Worm (Caenorhabditis elegans) whole organism, young adult: ENCODE results near the gene C09G5.13.

ENCODE experiments used
- C06A6.2 ChIP-seq: fragments of 200-800 bp; sonication (Bioruptor generic); conservative IDR thresholded peaks from 2 replicates; pipeline ENCODE4 v1.3.6; 2022; ENCODE audit warnings: missing genetic modification characterization, missing compliant biosample characterization
- D2030.7 ChIP-seq: fragments of 200-800 bp; sonication (Bioruptor generic); IDR thresholded peaks from 2 replicates; pipeline ENCODE4 v1.3.6; 2022; ENCODE audit warnings: missing genetic modification reagents, missing genetic modification characterization, missing compliant biosample characterization
- F10E7.11 ChIP-seq: sonication (generic microtip); optimal IDR thresholded peaks from 2 replicates; lab custom pipeline; 2017; ENCODE audit warnings: mild to moderate bottlenecking, missing genetic modification characterization, moderate library complexity, missing compliant biosample characterization
- Y53F4B.3 ChIP-seq: fragments of 200-800 bp; sonication (Bioruptor generic); IDR thresholded peaks from 2 replicates; pipeline ENCODE4 v1.3.6; 2022; ENCODE audit warnings: missing genetic modification reagents, missing genetic modification characterization, missing compliant biosample characterization
- attf-3 ChIP-seq: fragments of 200-800 bp; sonication (Bioruptor generic); conservative IDR thresholded peaks from 2 replicates; pipeline ENCODE4 v1.3.6; 2022; ENCODE audit warnings: missing genetic modification reagents, missing genetic modification characterization, missing compliant biosample characterization
- dpff-1 ChIP-seq: sonication (generic microtip); optimal IDR thresholded peaks from 2 replicates; lab custom pipeline; 2017; ENCODE audit warnings: mild to moderate bottlenecking, missing genetic modification characterization, missing compliant biosample characterization
- hmg-1.2 ChIP-seq: fragments of 200-800 bp; sonication (Bioruptor generic); IDR thresholded peaks from 2 replicates; pipeline ENCODE4 v1.3.6; 2022; ENCODE audit warnings: missing genetic modification reagents, missing genetic modification characterization, missing compliant biosample characterization
- nhr-120 ChIP-seq: fragments of 200-800 bp; sonication (Bioruptor generic); IDR thresholded peaks from 2 replicates; pipeline ENCODE4 v1.3.6; 2022; ENCODE audit warnings: missing genetic modification characterization, missing compliant biosample characterization
- nhr-90 ChIP-seq: sonication (generic microtip); optimal IDR thresholded peaks from 2 replicates; lab custom pipeline; 2016; ENCODE audit warnings: missing genotype, mild to moderate bottlenecking, missing genetic modification characterization, missing compliant biosample characterization
- rec-8 ChIP-seq, 2 experiments: sonication (generic microtip); optimal IDR thresholded peaks; 2 replicates each; lab custom pipeline; 2016; ENCODE audit warnings: mild to moderate bottlenecking in 2 of 2, missing genetic modification characterization in 2 of 2, missing genetic modification reagents in 2 of 2, missing genotype in 2 of 2, missing biosample characterization in 1 of 2, missing compliant biosample characterization in 1 of 2, moderate library complexity in 1 of 2
- repo-1 ChIP-seq: sonication (generic microtip); optimal IDR thresholded peaks from 2 replicates; lab custom pipeline; 2017; ENCODE audit warnings: mild to moderate bottlenecking, missing genetic modification characterization, missing compliant biosample characterization
- sea-2 ChIP-seq: fragments of 200-800 bp; sonication (Bioruptor generic); IDR thresholded peaks from 2 replicates; pipeline ENCODE4 v1.3.6; 2022; ENCODE audit warnings: missing genetic modification characterization, missing compliant biosample characterization
- unc-130 ChIP-seq: sonication (generic microtip); optimal IDR thresholded peaks from 2 replicates; lab custom pipeline; 2016; ENCODE audit warnings: missing genetic modification reagents, missing genetic modification characterization, missing compliant biosample characterization
- ztf-6 ChIP-seq: fragments of 200-800 bp; sonication (Bioruptor generic); IDR thresholded peaks from 2 replicates; pipeline ENCODE4 v1.3.6; 2022; ENCODE audit warnings: missing genetic modification reagents, missing genetic modification characterization, missing compliant biosample characterization

DNA sequence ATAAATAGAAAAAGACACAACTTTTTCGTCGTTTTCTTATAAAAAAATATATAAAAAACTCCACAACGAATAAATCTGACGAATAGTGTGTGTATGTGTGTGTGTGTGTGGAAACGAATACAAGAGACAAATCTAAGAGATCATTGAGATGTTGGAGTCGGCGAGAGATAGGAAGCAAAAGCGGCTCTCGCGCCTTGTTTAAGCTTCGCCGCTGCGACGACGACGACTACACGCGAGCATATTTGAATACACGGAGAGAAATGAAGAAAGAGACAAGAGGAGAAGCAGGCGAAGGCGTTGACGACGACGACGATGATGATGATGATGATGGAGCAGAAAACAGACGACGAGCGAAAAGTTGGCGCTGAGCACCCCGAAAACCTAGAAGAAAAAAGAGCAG lies 27.6 kb downstream of the C09G5.13 start:
- TF ChIP-seq C06A6.2 (GFP tag; lab: Robert Waterston, UW), result no peak
- TF ChIP-seq attf-3 (GFP tag; lab: Robert Waterston, UW), result no peak
- no peak for TF ChIP-seq dpff-1 (tag; lab: Kevin White, UChicago)
- no peak for TF ChIP-seq rec-8 (tag; optimal IDR thresholded peaks at IDR 0.05; lab: Kevin White, UChicago)
- no peak for TF ChIP-seq repo-1
- no peak for TF ChIP-seq unc-130
- TF ChIP-seq D2030.7, result no peak
- no peak for TF ChIP-seq ztf-6 (GFP tag; lab: Robert Waterston, UW)
- no peak for TF ChIP-seq nhr-120 (GFP tag; lab: Robert Waterston, UW)
- no peak for TF ChIP-seq nhr-90 (tag; lab: Kevin White, UChicago)
- TF ChIP-seq Y53F4B.3, result no peak
- peak; percentile 23; the same call in 1 of the 2 replicates for TF ChIP-seq hmg-1.2
- no peak for TF ChIP-seq F10E7.11 (tag; lab: Kevin White, UChicago)
- no peak for TF ChIP-seq sea-2
